Worm (Caenorhabditis elegans) whole organism, L4/young adult: ENCODE data around the gene C55C3.7.

Source experiments
- W03F9.2 ChIP-seq: fragments of 150-350 bp; optimal IDR thresholded peaks from 2 replicates; lab custom pipeline; 2014; ENCODE audit warnings: missing biosample characterization, missing genetic modification characterization
- him-1 ChIP-seq: sonication (generic microtip); optimal IDR thresholded peaks from 2 replicates; lab custom pipeline; 2016; ENCODE audit warnings: missing genotype, missing genetic modification reagents, missing genetic modification characterization, missing compliant biosample characterization

DNA sequence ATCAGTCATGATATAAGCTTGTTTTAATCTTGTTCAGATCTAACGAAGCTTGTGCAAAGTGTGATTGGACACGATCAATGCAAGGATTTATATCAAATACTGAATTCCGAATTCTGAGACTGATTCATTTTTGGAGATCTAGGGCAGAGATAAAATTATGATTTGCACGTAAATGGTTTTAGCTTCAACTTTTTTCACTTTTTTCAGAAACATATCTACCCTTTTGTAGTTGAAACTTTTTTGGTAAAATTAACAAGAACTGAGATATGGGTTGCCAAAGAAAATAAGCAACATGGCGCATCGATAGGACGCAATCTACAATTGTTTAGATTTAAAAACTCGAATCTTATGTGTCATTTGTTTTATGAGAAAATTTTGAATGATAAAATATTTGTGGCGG is 4.4 kb downstream of the C55C3.7 start, which contains the start of gene C55C3.4:
- TF ChIP-seq him-1 (no peak), W03F9.2 (tag; lab: Kevin White, UChicago) (no peak)
